Fruit fly (Drosophila melanogaster): ENCODE results near the gene CG11927.
A peak's percentile ranks its signal among the peaks of the same experiment; 100 is the strongest.

Gene CG11927

dm6 chr2L:4810044-4810609 lies 37.4 kb upstream of the CG11927 start (continued):
- TF ChIP-seq ac (GFP tag; optimal IDR thresholded peaks at IDR 0.05) (no peak), cg (GFP tag; optimal IDR thresholded peaks at IDR 0.05) (peak; percentile 60), CG14710 (tag; optimal IDR thresholded peaks at IDR 0.05) (peak; percentile 37), Sry-δ (GFP tag; optimal IDR thresholded peaks at IDR 0.05) (no peak), Opbp (GFP tag; IDR thresholded peaks at IDR 0.05; ENCODE audit: partially characterized antibody) (peak; percentile 68), ATbp (GFP tag; optimal IDR thresholded peaks at IDR 0.05) (no peak), ato (GFP tag; IDR thresholded peaks at IDR 0.05; ENCODE audit: partially characterized antibody) (peak; percentile 73), Bgb (GFP tag; IDR thresholded peaks at IDR 0.05; ENCODE audit: partially characterized antibody) (peak; percentile 72; the same call in 1 of the 2 replicates), Jarid2 (GFP tag; optimal IDR thresholded peaks at IDR 0.05) (peak; percentile 65), inv (GFP tag; IDR thresholded peaks at IDR 0.05; ENCODE audit: partially characterized antibody) (no peak), Spps (tag; optimal IDR thresholded peaks at IDR 0.05) (peak; percentile 8), CG17612 (GFP tag; IDR thresholded peaks at IDR 0.05) (no peak), CG14667 (GFP tag; IDR thresholded peaks at IDR 0.05) (no peak)

dm6 chr2L:4810697-4811490 lies 36.7 kb upstream of the CG11927 start:
- TF ChIP-seq zf30C (GFP tag; optimal IDR thresholded peaks at IDR 0.05) (no peak), pfk (GFP tag; optimal IDR thresholded peaks at IDR 0.05) (no peak), vvl (GFP tag; IDR thresholded peaks at IDR 0.05) (peak; percentile 67), CG11247 (GFP tag; IDR thresholded peaks at IDR 0.05) (0 out of 2 replicates have a peak, but pooled peaks have one; percentile 16), HLH3B (GFP tag; IDR thresholded peaks at IDR 0.05) (no peak; the same call in 1 of the 2 replicates), CG15601 (tag; optimal IDR thresholded peaks at IDR 0.05) (peak; percentile 54), ems (GFP tag; optimal IDR thresholded peaks at IDR 0.05) (no peak), Hsf (GFP tag; optimal IDR thresholded peaks at IDR 0.05) (peak; percentile 48), Awh (GFP tag; IDR thresholded peaks at IDR 0.05) (no peak), z (GFP tag; IDR thresholded peaks at IDR 0.05) (no peak), BtbVII (GFP tag; optimal IDR thresholded peaks at IDR 0.05) (peak; percentile 69), Nf-YA (GFP tag; IDR thresholded peaks at IDR 0.05) (no peak), exex (tag; optimal IDR thresholded peaks at IDR 0.05) (peak; percentile 17), CG15269 (tag; optimal IDR thresholded peaks at IDR 0.05) (peak; percentile 68), btn (GFP tag; optimal IDR thresholded peaks at IDR 0.05) (no peak), CG11085 (GFP tag; IDR thresholded peaks at IDR 0.05) (no peak), Mes4 (GFP tag; optimal IDR thresholded peaks at IDR 0.05) (peak; percentile 9), Rfx (GFP tag; IDR thresholded peaks at IDR 0.05) (peak; percentile 58), CG12219 (GFP tag; optimal IDR thresholded peaks at IDR 0.05) (peak; percentile 22), ken (GFP tag; IDR thresholded peaks at IDR 0.05) (peak; percentile 42; the same call in 1 of the 3 replicates), Atf3 (GFP tag; optimal IDR thresholded peaks at IDR 0.05) (peak; percentile 13), CG9727 (GFP tag; optimal IDR thresholded peaks at IDR 0.05) (peak; percentile 86), nmo (GFP tag; optimal IDR thresholded peaks at IDR 0.05) (peak; percentile 83), HLH54F (GFP tag; optimal IDR thresholded peaks at IDR 0.05) (peak; percentile 56), tna (GFP tag; IDR thresholded peaks at IDR 0.05; ENCODE audit: partially characterized antibody) (no peak), Vsx1 (GFP tag; optimal IDR thresholded peaks at IDR 0.05) (no peak), cwo (GFP tag; optimal IDR thresholded peaks at IDR 0.05) (no peak), repo (GFP tag; optimal IDR thresholded peaks at IDR 0.05) (no peak), sob (GFP tag; IDR thresholded peaks at IDR 0.05) (peak; percentile 32), CG13424 (tag; optimal IDR thresholded peaks at IDR 0.05) (peak; percentile 84), CG13894 (tag; optimal IDR thresholded peaks at IDR 0.05) (no peak), CG32772 (GFP tag; IDR thresholded peaks at IDR 0.05) (0 out of 2 replicates have a peak, but pooled peaks have one; percentile 9), CG3838 (GFP tag; optimal IDR thresholded peaks at IDR 0.05) (no peak), bab2 (GFP tag; optimal IDR thresholded peaks at IDR 0.05) (peak; percentile 45)
